Worm (Caenorhabditis elegans): ENCODE results near the gene Y43F4B.10.

The Y43F4B.10 gene

ce11 chrIII:13343562-13344139 lies 29.8 kb downstream of the Y43F4B.10 start (continued):
- no peak for TF ChIP-seq repo-1 (tag; optimal IDR thresholded peaks at IDR 0.05)
- no peak for TF ChIP-seq ztf-22 (GFP tag; optimal IDR thresholded peaks at IDR 0.05)

ce11 chrIII:13344538-13345136 lies 30.8 kb downstream of the Y43F4B.10 start, which contains the start of gene acaa-2:
TSS of gene acaa-2 (plus strand) at chrIII:13344937.
- TF ChIP-seq snpc-1.1 (tag; optimal IDR thresholded peaks at IDR 0.05; ENCODE audit: insufficient read depth) (no peak), snpc-4 (GFP tag; optimal IDR thresholded peaks at IDR 0.05) (no peak), snpc-4 (tag; optimal IDR thresholded peaks at IDR 0.05) (peak in 2 of 4 experiments; percentile 13 to 18), nhr-90 (tag; optimal IDR thresholded peaks at IDR 0.05) (no peak), F49E8.2 (tag; optimal IDR thresholded peaks at IDR 0.05; ENCODE audit: insufficient read depth) (peak; percentile 24), somi-1 (GFP tag; optimal IDR thresholded peaks at IDR 0.05) (no peak), ztf-18 (tag; optimal IDR thresholded peaks at IDR 0.05) (peak; percentile 30), pbrm-1 (GFP tag; IDR thresholded peaks at IDR 0.05) (peak; percentile 9; the same call in 1 of the 2 replicates), ceh-40 (GFP tag; IDR thresholded peaks at IDR 0.05) (0 out of 2 replicates have a peak, but pooled peaks have one; percentile 7), attf-5 (GFP tag; optimal IDR thresholded peaks at IDR 0.05) (peak; percentile 35), Y56A3A.18 (GFP tag; IDR thresholded peaks at IDR 0.05) (no peak), B0261.1 (tag; optimal IDR thresholded peaks at IDR 0.05) (no peak), lir-1 (GFP tag; conservative IDR thresholded peaks at IDR 0.05) (no peak), madf-6 (GFP tag; IDR thresholded peaks at IDR 0.05) (peak; percentile 61; the same call in 1 of the 2 replicates), cebp-2 (GFP tag; IDR thresholded peaks at IDR 0.05) (0 out of 2 replicates have a peak, but pooled peaks have one; percentile 18), cebp-1 (GFP tag; IDR thresholded peaks at IDR 0.05) (no peak), cebp-1 (tag; optimal IDR thresholded peaks at IDR 0.05) (peak; percentile 15), hmg-1.2 (GFP tag; IDR thresholded peaks at IDR 0.05) (peak; percentile 26; the same call in 1 of the 2 replicates), ztf-26 (tag; optimal IDR thresholded peaks at IDR 0.05) (no peak), F23B12.7 (tag; optimal IDR thresholded peaks at IDR 0.05; ENCODE audit: insufficient read depth) (no peak), lsl-1 (GFP tag; optimal IDR thresholded peaks at IDR 0.05) (peak; percentile 24), ztf-25 (GFP tag; IDR thresholded peaks at IDR 0.05) (no peak), D2030.7 (GFP tag; IDR thresholded peaks at IDR 0.05) (no peak), lin-40 (tag; optimal IDR thresholded peaks at IDR 0.05) (peak; percentile 12), snpc-3.4 (tag; optimal IDR thresholded peaks at IDR 0.05) (peak; percentile 41), madf-10 (tag; optimal IDR thresholded peaks at IDR 0.05) (no peak), efl-1 (GFP tag; optimal IDR thresholded peaks at IDR 0.05) (peak; percentile 54), B0035.1 (tag; optimal IDR thresholded peaks at IDR 0.05) (no peak), rcor-1 (GFP tag; IDR thresholded peaks at IDR 0.05) (no peak), nhr-80 (tag; optimal IDR thresholded peaks at IDR 0.05) (peak; percentile 37)

DNA sequence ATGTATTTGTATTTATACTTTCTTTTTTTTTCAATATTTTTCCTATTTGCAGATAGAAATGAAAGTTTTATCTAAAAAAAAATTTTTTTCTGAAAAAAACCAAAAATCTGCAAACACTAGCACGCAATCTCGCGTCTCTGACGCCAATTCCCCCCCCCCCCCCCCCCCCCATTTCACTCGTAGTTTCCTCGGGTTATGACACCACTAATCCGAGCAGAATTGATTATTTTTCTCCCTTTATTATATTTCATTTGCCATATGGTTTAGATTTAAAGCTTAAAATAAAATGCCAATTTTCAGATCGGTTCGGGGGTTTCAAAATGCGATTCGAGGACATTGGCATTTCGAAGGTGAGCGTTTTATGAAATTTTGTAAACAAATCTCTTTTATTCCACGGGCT lies 32.9 kb downstream of the Y43F4B.10 start, which contains the start of gene mtm-6:
mtm-6 (plus strand) TSS at position 301 of the 400 bp plus-strand sequence.
- no peak for TF ChIP-seq unc-62 (GFP tag; optimal IDR thresholded peaks at IDR 0.05)
- TF ChIP-seq dox-1 (GFP tag; IDR thresholded peaks at IDR 0.05): peak; percentile 35; the same call in 1 of the 2 replicates
- peak; percentile 6 for TF ChIP-seq tbp1 (GFP tag; optimal IDR thresholded peaks at IDR 0.05)
- TF ChIP-seq hmg-20 (GFP tag; IDR thresholded peaks at IDR 0.05): no peak
- TF ChIP-seq ztf-6 (GFP tag; IDR thresholded peaks at IDR 0.05): no peak
- TF ChIP-seq tlf-1 (GFP tag; optimal IDR thresholded peaks at IDR 0.05): peak; percentile 41
- TF ChIP-seq attf-5 (GFP tag; optimal IDR thresholded peaks at IDR 0.05): peak; percentile 9
- peak; percentile 25 for TF ChIP-seq athp-1 (tag; optimal IDR thresholded peaks at IDR 0.05)
- peak; percentile 40; the same call in 1 of the 2 replicates for TF ChIP-seq egrh-3 (GFP tag; IDR thresholded peaks at IDR 0.05)
- TF ChIP-seq cebp-1 (GFP tag; IDR thresholded peaks at IDR 0.05): no peak
- peak; percentile 43 for TF ChIP-seq cebp-1 (tag; optimal IDR thresholded peaks at IDR 0.05)
- TF ChIP-seq K12H6.12 (tag; optimal IDR thresholded peaks at IDR 0.05): no peak
- TF ChIP-seq fkh-3 (tag; optimal IDR thresholded peaks at IDR 0.05): peak; percentile 49
- peak; percentile 27 for TF ChIP-seq atf-7 (tag; optimal IDR thresholded peaks at IDR 0.05)
- no peak for TF ChIP-seq sptf-2 (GFP tag; optimal IDR thresholded peaks at IDR 0.05)
- peak; percentile 43; the same call in 1 of the 2 replicates for TF ChIP-seq B0336.3 (GFP tag; IDR thresholded peaks at IDR 0.05)
- TF ChIP-seq ets-4 (GFP tag; optimal IDR thresholded peaks at IDR 0.05): no peak
